Fruit fly (Drosophila melanogaster): ENCODE measurements around the gene Brms1.

DNA sequence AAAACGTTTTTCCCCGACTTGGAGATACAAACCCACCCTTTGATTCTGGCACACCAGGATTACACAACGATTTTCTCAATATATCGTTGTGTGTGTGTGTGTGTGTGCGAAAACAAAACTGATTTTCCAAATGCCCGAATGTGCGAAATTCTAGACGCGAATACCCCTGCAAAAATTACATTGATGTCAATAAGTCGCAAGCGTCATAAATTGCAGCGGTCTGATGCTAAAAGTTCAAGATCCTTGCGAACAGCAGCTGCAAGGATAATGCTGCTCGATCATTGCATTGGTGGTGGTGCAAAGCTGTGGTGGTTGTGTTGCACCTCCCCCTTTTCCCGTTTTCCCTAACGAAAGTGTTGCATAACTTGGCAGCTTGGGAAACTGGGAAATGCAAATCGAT lies 18.2 kb upstream of the Brms1 start:
- TF ChIP-seq Dll (optimal IDR thresholded peaks at IDR 0.05): no peak
- TF ChIP-seq EcR (GFP tag; optimal IDR thresholded peaks at IDR 0.05): no peak
- TF ChIP-seq CG8478 (optimal IDR thresholded peaks at IDR 0.05): no peak
- TF ChIP-seq usp (GFP tag; optimal IDR thresholded peaks at IDR 0.05): no peak

Measured in whole organism.